Worm (Caenorhabditis elegans) whole organism, young adult: Measurements from ENCODE around the gene F59B1.2.

Experiments
- F10E7.11 ChIP-seq: sonication (generic microtip); optimal IDR thresholded peaks from 2 replicates; lab custom pipeline; 2017; ENCODE audit warnings: mild to moderate bottlenecking, missing genetic modification characterization, moderate library complexity, missing compliant biosample characterization
- T26A5.8 ChIP-seq: sonication (generic microtip); optimal IDR thresholded peaks from 2 replicates; lab custom pipeline; 2016; ENCODE audit warnings: missing genetic modification characterization, missing compliant biosample characterization
- atf-7 ChIP-seq: sonication (generic microtip); optimal IDR thresholded peaks from 2 replicates; lab custom pipeline; 2017; ENCODE audit warnings: mild to moderate bottlenecking, missing genetic modification characterization, missing compliant biosample characterization
- attf-5 ChIP-seq: fragments of 200-800 bp; sonication (Bioruptor generic); optimal IDR thresholded peaks from 2 replicates; lab custom pipeline; 2018; ENCODE audit warnings: mild to moderate bottlenecking, missing genetic modification characterization, missing compliant biosample characterization
- ceh-27 ChIP-seq: fragments of 200-800 bp; sonication (Bioruptor generic); optimal IDR thresholded peaks from 2 replicates; lab custom pipeline; 2018; ENCODE audit warnings: mild to moderate bottlenecking, missing genetic modification characterization, moderate library complexity, missing compliant biosample characterization
- chd-7 ChIP-seq: sonication (generic microtip); optimal IDR thresholded peaks from 2 replicates; lab custom pipeline; 2016; ENCODE audit warnings: mild to moderate bottlenecking, missing genetic modification characterization, moderate library complexity, missing compliant biosample characterization
- egl-18 ChIP-seq: fragments of 200-800 bp; sonication (Bioruptor generic); IDR thresholded peaks from 2 replicates; pipeline ENCODE4 v1.3.6; 2022; ENCODE audit warnings: missing genetic modification reagents, missing genetic modification characterization, missing compliant biosample characterization
- mcd-1 ChIP-seq: fragments of 200-800 bp; sonication (Bioruptor generic); IDR thresholded peaks from 2 replicates; pipeline ENCODE4 v1.3.6; 2022; ENCODE audit warnings: missing genetic modification reagents, missing genetic modification characterization, missing compliant biosample characterization
- mes-4 ChIP-seq: sonication (generic microtip); optimal IDR thresholded peaks from 2 replicates; lab custom pipeline; 2016; ENCODE audit warnings: missing genotype, missing genetic modification characterization, missing compliant biosample characterization
- nfya-2 ChIP-seq: fragments of 200-800 bp; sonication (Bioruptor generic); IDR thresholded peaks from 2 replicates; pipeline ENCODE4 v1.3.6; 2022; ENCODE audit warnings: missing genetic modification reagents, missing genetic modification characterization, missing compliant biosample characterization
- zfh-2 ChIP-seq: fragments of 200-800 bp; sonication (Bioruptor generic); conservative IDR thresholded peaks from 2 replicates; pipeline ENCODE4 v1.3.6; 2022; ENCODE audit warnings: missing genetic modification reagents, missing genetic modification characterization, missing compliant biosample characterization

DNA sequence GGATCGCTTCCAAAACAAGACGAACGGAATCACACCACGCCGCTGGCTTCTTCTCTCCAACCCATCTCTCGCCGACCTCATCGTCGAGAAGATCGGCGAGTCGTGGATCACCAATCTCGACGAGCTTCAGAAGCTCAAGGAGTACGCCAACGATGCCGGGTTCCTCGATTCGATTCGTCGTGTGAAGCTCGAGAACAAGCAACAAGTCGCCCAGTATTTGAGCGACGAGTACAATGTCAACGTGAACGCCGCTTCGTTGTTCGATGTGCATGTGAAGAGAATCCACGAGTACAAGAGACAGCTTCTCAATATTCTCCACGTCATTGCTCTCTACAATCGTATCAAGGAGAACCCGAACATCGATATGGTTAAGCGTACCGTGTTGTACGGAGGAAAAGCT is 49.5 kb upstream of the F59B1.2 start:
- TF ChIP-seq chd-7 = no peak
- TF ChIP-seq atf-7 (tag; lab: Kevin White, UChicago) = no peak
- no peak for TF ChIP-seq F10E7.11 (tag; lab: Kevin White, UChicago)
- no peak for TF ChIP-seq T26A5.8 (tag; lab: Kevin White, UChicago)
- no peak for TF ChIP-seq mcd-1 (GFP tag; lab: Robert Waterston, UW)
- TF ChIP-seq zfh-2 = no peak
- no peak for TF ChIP-seq attf-5
- TF ChIP-seq ceh-27 (GFP tag; lab: Kevin White, UChicago) = no peak
- no peak for TF ChIP-seq mes-4
- no peak for TF ChIP-seq nfya-2 (GFP tag; lab: Robert Waterston, UW)
- TF ChIP-seq egl-18 = no peak
